Worm (Caenorhabditis elegans) whole organism, L4/young adult: ENCODE results near the gene F59E11.6.

Experiments used
- dao-5 ChIP-seq: sonication (generic microtip); optimal IDR thresholded peaks from 2 replicates; lab custom pipeline; 2016; ENCODE audit warnings: missing genotype, missing genetic modification characterization, moderate library complexity, missing compliant biosample characterization
- him-1 ChIP-seq: sonication (generic microtip); optimal IDR thresholded peaks from 2 replicates; lab custom pipeline; 2016; ENCODE audit warnings: missing genotype, missing genetic modification reagents, missing genetic modification characterization, missing compliant biosample characterization

DNA sequence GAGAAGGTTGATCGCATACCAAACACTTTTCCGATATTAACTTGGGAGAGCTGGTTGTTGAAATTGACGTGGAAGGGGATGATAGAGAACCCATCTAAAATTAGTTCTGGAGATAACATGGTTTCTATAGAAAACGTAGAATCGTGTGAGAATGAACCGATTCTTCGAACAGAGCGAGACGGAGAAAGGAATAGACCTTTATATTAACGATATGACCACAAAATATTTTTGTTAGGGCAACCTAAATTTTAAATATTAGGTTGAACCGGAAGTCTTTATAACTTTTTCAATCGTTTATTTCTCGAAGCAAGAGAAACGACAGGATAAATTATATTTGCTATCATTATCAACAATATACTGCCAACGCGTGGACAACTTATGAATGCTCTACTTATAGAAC, 25.5 kb upstream of the F59E11.6 start, which contains the start of gene nhr-219:
- TF ChIP-seq him-1 (no peak), dao-5 (no peak)
